Worm (Caenorhabditis elegans) whole organism, young adult: ENCODE results near the gene elo-9.

ENCODE experiments used
- B0019.2 ChIP-seq: fragments of 200-800 bp; sonication (Bioruptor generic); conservative IDR thresholded peaks from 2 replicates; pipeline ENCODE4 v1.3.6; 2022; ENCODE audit warnings: missing genetic modification reagents, missing genetic modification characterization, missing compliant biosample characterization
- D2030.7 ChIP-seq: fragments of 200-800 bp; sonication (Bioruptor generic); IDR thresholded peaks from 2 replicates; pipeline ENCODE4 v1.3.6; 2022; ENCODE audit warnings: missing genetic modification reagents, missing genetic modification characterization, missing compliant biosample characterization
- F33H1.4 ChIP-seq: fragments of 200-800 bp; sonication (Bioruptor generic); IDR thresholded peaks from 2 replicates; pipeline ENCODE4 v1.3.6; 2022; ENCODE audit warnings: missing genetic modification reagents, missing genetic modification characterization, missing compliant biosample characterization
- F39B2.1 ChIP-seq: fragments of 200-800 bp; sonication (Bioruptor generic); IDR thresholded peaks from 2 replicates; pipeline ENCODE4 v1.3.6; 2022; ENCODE audit warnings: missing genetic modification reagents, missing genetic modification characterization, missing compliant biosample characterization
- T26A5.8 ChIP-seq: sonication (generic microtip); optimal IDR thresholded peaks from 2 replicates; lab custom pipeline; 2016; ENCODE audit warnings: missing genetic modification characterization, missing compliant biosample characterization
- Y53F4B.3 ChIP-seq: fragments of 200-800 bp; sonication (Bioruptor generic); IDR thresholded peaks from 2 replicates; pipeline ENCODE4 v1.3.6; 2022; ENCODE audit warnings: missing genetic modification reagents, missing genetic modification characterization, missing compliant biosample characterization
- Y67H2A.10 ChIP-seq: fragments of 200-800 bp; sonication (Bioruptor generic); conservative IDR thresholded peaks from 2 replicates; pipeline ENCODE4 v1.3.6; 2022; ENCODE audit warnings: missing genetic modification reagents, missing genetic modification characterization, missing compliant biosample characterization
- Y79H2A.3 ChIP-seq: fragments of 200-800 bp; sonication (Bioruptor generic); conservative IDR thresholded peaks from 2 replicates; pipeline ENCODE4 v1.3.6; 2022; ENCODE audit warnings: missing genetic modification reagents, missing genetic modification characterization, missing compliant biosample characterization
- ZK185.1 ChIP-seq: sonication (generic microtip); optimal IDR thresholded peaks from 2 replicates; lab custom pipeline; 2016; ENCODE audit warnings: mild to moderate bottlenecking, missing genetic modification characterization, missing compliant biosample characterization; ENCODE audit not compliant: poor library complexity, severe bottlenecking
- akir-1 ChIP-seq: fragments of 200-800 bp; sonication (Bioruptor generic); optimal IDR thresholded peaks from 2 replicates; lab custom pipeline; 2018; ENCODE audit warnings: mild to moderate bottlenecking, missing genetic modification characterization, moderate library complexity, missing compliant biosample characterization
- aptf-2 ChIP-seq: fragments of 200-800 bp; sonication (Bioruptor generic); conservative IDR thresholded peaks from 2 replicates; pipeline ENCODE4 v1.3.6; 2022; ENCODE audit warnings: missing genetic modification reagents, missing genetic modification characterization, missing compliant biosample characterization
- athp-1 ChIP-seq: sonication (generic microtip); optimal IDR thresholded peaks from 2 replicates; lab custom pipeline; 2017; ENCODE audit warnings: mild to moderate bottlenecking, missing genetic modification characterization, missing compliant biosample characterization
- attf-3 ChIP-seq: fragments of 200-800 bp; sonication (Bioruptor generic); conservative IDR thresholded peaks from 2 replicates; pipeline ENCODE4 v1.3.6; 2022; ENCODE audit warnings: missing genetic modification reagents, missing genetic modification characterization, missing compliant biosample characterization
- attf-6 ChIP-seq: fragments of 200-800 bp; sonication (Bioruptor generic); IDR thresholded peaks from 2 replicates; pipeline ENCODE4 v1.3.6; 2022; ENCODE audit warnings: missing genetic modification reagents, missing genetic modification characterization, missing compliant biosample characterization
- cebp-2 ChIP-seq: fragments of 200-800 bp; sonication (Bioruptor generic); IDR thresholded peaks from 2 replicates; pipeline ENCODE4 v1.3.6; 2022; ENCODE audit warnings: missing genetic modification characterization, missing compliant biosample characterization
- ceh-100 ChIP-seq: fragments of 200-800 bp; sonication (Bioruptor generic); IDR thresholded peaks from 2 replicates; pipeline ENCODE4 v1.3.6; 2022; ENCODE audit warnings: missing genetic modification reagents, missing genetic modification characterization, missing compliant biosample characterization
- ceh-91 ChIP-seq: fragments of 200-800 bp; sonication (Bioruptor generic); IDR thresholded peaks from 2 replicates; pipeline ENCODE4 v1.3.6; 2022; ENCODE audit warnings: missing genetic modification reagents, missing genetic modification characterization, missing compliant biosample characterization
- dpl-1 ChIP-seq: fragments of 150-350 bp; optimal IDR thresholded peaks from 2 replicates; lab custom pipeline; 2014; ENCODE audit warnings: missing biosample characterization, missing genetic modification reagents, missing genetic modification characterization
- egl-44 ChIP-seq: fragments of 200-800 bp; sonication (Bioruptor generic); IDR thresholded peaks from 2 replicates; pipeline ENCODE4 v1.3.6; 2022; ENCODE audit warnings: missing genetic modification reagents, missing genetic modification characterization, missing compliant biosample characterization
- egrh-3 ChIP-seq: fragments of 200-800 bp; sonication (Bioruptor generic); IDR thresholded peaks from 2 replicates; pipeline ENCODE4 v1.3.6; 2022; ENCODE audit warnings: missing genetic modification reagents, missing genetic modification characterization, missing compliant biosample characterization
- hlh-12 ChIP-seq: sonication (generic microtip); optimal IDR thresholded peaks from 2 replicates; lab custom pipeline; 2016; ENCODE audit warnings: missing genetic modification characterization, missing compliant biosample characterization
- hmg-1.2 ChIP-seq: fragments of 200-800 bp; sonication (Bioruptor generic); IDR thresholded peaks from 2 replicates; pipeline ENCODE4 v1.3.6; 2022; ENCODE audit warnings: missing genetic modification reagents, missing genetic modification characterization, missing compliant biosample characterization
- hmg-20 ChIP-seq: fragments of 200-800 bp; sonication (Bioruptor generic); IDR thresholded peaks from 2 replicates; pipeline ENCODE4 v1.3.6; 2022; ENCODE audit warnings: missing genetic modification reagents, missing genetic modification characterization, missing compliant biosample characterization
- let-607 ChIP-seq, 2 experiments: fragments of 200-800 bp in 1 of 2; sonication (Bioruptor generic) in 1 of 2; sonication (generic microtip) in 1 of 2; optimal IDR thresholded peaks; 2 replicates each; lab custom pipeline; 2016 to 2018; ENCODE audit warnings: mild to moderate bottlenecking in 2 of 2, missing compliant biosample characterization in 2 of 2, missing genetic modification characterization in 2 of 2, moderate library complexity in 2 of 2, missing genotype in 1 of 2
- lin-26 ChIP-seq: fragments of 200-800 bp; sonication (Bioruptor generic); IDR thresholded peaks from 2 replicates; pipeline ENCODE4 v1.3.6; 2022; ENCODE audit warnings: missing genetic modification reagents, missing genetic modification characterization, missing compliant biosample characterization
- lin-40 ChIP-seq: sonication (generic microtip); optimal IDR thresholded peaks from 2 replicates; lab custom pipeline; 2016; ENCODE audit warnings: missing genetic modification characterization, mild to moderate bottlenecking, missing compliant biosample characterization, missing genotype, missing genetic modification reagents
- lsy-27 ChIP-seq: sonication (generic microtip); optimal IDR thresholded peaks from 2 replicates; lab custom pipeline; 2017; ENCODE audit warnings: missing genetic modification characterization, mild to moderate bottlenecking, missing compliant biosample characterization, antibody characterized with exemption, missing genotype, borderline replicate concordance; ENCODE audit not compliant: insufficient read depth
- madf-3 ChIP-seq: fragments of 200-800 bp; sonication (Bioruptor generic); IDR thresholded peaks from 2 replicates; pipeline ENCODE4 v1.3.6; 2022; ENCODE audit warnings: missing genetic modification reagents, missing genetic modification characterization, missing compliant biosample characterization
- madf-6 ChIP-seq: fragments of 200-800 bp; sonication (Bioruptor generic); IDR thresholded peaks from 2 replicates; pipeline ENCODE4 v1.3.6; 2022; ENCODE audit warnings: missing genetic modification reagents, missing genetic modification characterization, missing compliant biosample characterization
- mcd-1 ChIP-seq: fragments of 200-800 bp; sonication (Bioruptor generic); IDR thresholded peaks from 2 replicates; pipeline ENCODE4 v1.3.6; 2022; ENCODE audit warnings: missing genetic modification reagents, missing genetic modification characterization, missing compliant biosample characterization
- snpc-1.3 ChIP-seq: sonication (generic microtip); optimal IDR thresholded peaks from 2 replicates; lab custom pipeline; 2017; ENCODE audit warnings: missing genetic modification characterization, mild to moderate bottlenecking, missing compliant biosample characterization, antibody characterized with exemption, moderate library complexity, missing genotype, missing genetic modification reagents; ENCODE audit not compliant: insufficient read depth
- snpc-4 ChIP-seq, 5 experiments: fragments of 150-350 bp in 1 of 5; sonication (generic microtip) in 4 of 5; optimal IDR thresholded peaks; 2 replicates each; lab custom pipeline; 2014 to 2018; ENCODE audit warnings: missing genetic modification characterization in 5 of 5, missing biosample characterization in 3 of 5, antibody characterized with exemption in 2 of 5, mild to moderate bottlenecking in 2 of 5, missing compliant biosample characterization in 2 of 5, missing genotype in 2 of 5, moderate library complexity in 2 of 5, missing genetic modification reagents in 1 of 5
- unc-130 ChIP-seq: sonication (generic microtip); optimal IDR thresholded peaks from 2 replicates; lab custom pipeline; 2016; ENCODE audit warnings: missing genetic modification reagents, missing genetic modification characterization, missing compliant biosample characterization
- zfh-2 ChIP-seq: fragments of 200-800 bp; sonication (Bioruptor generic); conservative IDR thresholded peaks from 2 replicates; pipeline ENCODE4 v1.3.6; 2022; ENCODE audit warnings: missing genetic modification reagents, missing genetic modification characterization, missing compliant biosample characterization
- zim-3 ChIP-seq: sonication (generic microtip); optimal IDR thresholded peaks from 2 replicates; lab custom pipeline; 2017; ENCODE audit warnings: mild to moderate bottlenecking, missing genetic modification characterization, moderate library complexity, missing compliant biosample characterization
- ztf-18 ChIP-seq: sonication (generic microtip); optimal IDR thresholded peaks from 2 replicates; lab custom pipeline; 2016; ENCODE audit warnings: missing genotype, mild to moderate bottlenecking, missing genetic modification characterization, missing compliant biosample characterization
- ztf-22 ChIP-seq: fragments of 200-800 bp; sonication (Bioruptor generic); optimal IDR thresholded peaks from 2 replicates; lab custom pipeline; 2018; ENCODE audit warnings: mild to moderate bottlenecking, missing genetic modification characterization, moderate library complexity, missing compliant biosample characterization
- ztf-28 ChIP-seq: fragments of 200-800 bp; sonication (Bioruptor generic); IDR thresholded peaks from 2 replicates; pipeline ENCODE4 v1.3.6; 2022; ENCODE audit warnings: missing genetic modification reagents, missing genetic modification characterization, missing compliant biosample characterization

elo-9 gene

ce11 chrII:15010366-15011235, 46.7 kb upstream of the elo-9 start, which contains the start of the genes Y53F4B.9 and Y53F4B.11 (continued):
- TF ChIP-seq mcd-1: peak; percentile 98
- TF ChIP-seq ZK185.1 (tag; lab: Kevin White, UChicago): no peak
- TF ChIP-seq B0019.2: peak; percentile 95
- TF ChIP-seq attf-6 (GFP tag; lab: Robert Waterston, UW): peak; percentile 81
- no peak for TF ChIP-seq hlh-12 (tag; lab: Kevin White, UChicago)
- no peak for TF ChIP-seq Y53F4B.3
- TF ChIP-seq ztf-22 (GFP tag; lab: Kevin White, UChicago): no peak
- TF ChIP-seq snpc-4 (GFP tag; optimal IDR thresholded peaks at IDR 0.05; lab: Kevin White, UChicago): peak; percentile 53
- peak; percentile 66 to 86 (median 82) for TF ChIP-seq snpc-4 (tag; optimal IDR thresholded peaks at IDR 0.05; lab: Kevin White, UChicago)
- peak; percentile 52 for TF ChIP-seq lin-40 (tag; lab: Kevin White, UChicago)
- TF ChIP-seq Y79H2A.3 (GFP tag; lab: Robert Waterston, UW): 0 out of 2 replicates have a peak, but pooled peaks have one; percentile 13
- peak; percentile 99 for TF ChIP-seq madf-6
- peak; percentile 72 for TF ChIP-seq hmg-1.2 (GFP tag; lab: Robert Waterston, UW)
- TF ChIP-seq zfh-2 (GFP tag; lab: Robert Waterston, UW): peak; percentile 66; the same call in 1 of the 2 replicates
- TF ChIP-seq D2030.7 (GFP tag; lab: Robert Waterston, UW): peak; percentile 99
- TF ChIP-seq akir-1 (GFP tag; lab: Kevin White, UChicago): no peak
- TF ChIP-seq ztf-18 (tag; lab: Kevin White, UChicago): no peak
- TF ChIP-seq madf-3 (GFP tag; lab: Robert Waterston, UW): peak; percentile 94
- TF ChIP-seq attf-3: peak; percentile 82

ce11 chrII:15008481-15009057, 44.7 kb upstream of the elo-9 start:
- TF ChIP-seq Y67H2A.10 (GFP tag; lab: Robert Waterston, UW): no peak
- TF ChIP-seq lin-26 (GFP tag; lab: Robert Waterston, UW): 0 out of 2 replicates have a peak, but pooled peaks have one; percentile 21
- TF ChIP-seq zfh-2 (GFP tag; lab: Robert Waterston, UW): peak; percentile 34; the same call in 1 of the 2 replicates
- TF ChIP-seq egrh-3 (GFP tag; lab: Robert Waterston, UW): peak; percentile 18; the same call in 1 of the 2 replicates
- TF ChIP-seq, all 124 proteins: peak for 3

ce11 chrII:15005118-15005517, 41.2 kb upstream of the elo-9 start:
- TF ChIP-seq let-607 (tag; optimal IDR thresholded peaks at IDR 0.05; lab: Kevin White, UChicago) (no peak), athp-1 (tag; lab: Kevin White, UChicago) (no peak), zfh-2 (GFP tag; lab: Robert Waterston, UW) (peak; percentile 82), lsy-27 (tag; lab: Kevin White, UChicago) (no peak), egrh-3 (GFP tag; lab: Robert Waterston, UW) (peak; percentile 27; the same call in 1 of the 2 replicates), cebp-2 (0 out of 2 replicates have a peak, but pooled peaks have one; percentile 23), ztf-28 (GFP tag; lab: Robert Waterston, UW) (0 out of 2 replicates have a peak, but pooled peaks have one; percentile 48)

- peak; percentile 70 for TF ChIP-seq mcd-1
- TF ChIP-seq dpl-1 (GFP tag; lab: Kevin White, UChicago): no peak
- no peak for TF ChIP-seq snpc-1.3 (tag; lab: Kevin White, UChicago)
- TF ChIP-seq unc-130 (GFP tag; lab: Kevin White, UChicago): peak; percentile 78
- peak; percentile 64 for TF ChIP-seq F33H1.4 (GFP tag; lab: Robert Waterston, UW)
- TF ChIP-seq T26A5.8: no peak
- no peak; the same call in 1 of the 2 replicates for TF ChIP-seq egl-44 (GFP tag; lab: Robert Waterston, UW)
- 0 out of 2 replicates have a peak, but pooled peaks have one; percentile 15 for TF ChIP-seq aptf-2 (GFP tag; lab: Robert Waterston, UW)
- no peak for TF ChIP-seq hmg-20
- no peak for TF ChIP-seq akir-1 (GFP tag; lab: Kevin White, UChicago)
- peak; percentile 44 for TF ChIP-seq zim-3
- peak; percentile 79 for TF ChIP-seq ceh-91 (GFP tag; lab: Robert Waterston, UW)
- peak; percentile 44 for TF ChIP-seq ceh-100 (GFP tag; lab: Robert Waterston, UW)
- peak; percentile 84; the same call in 1 of the 2 replicates for TF ChIP-seq F39B2.1 (GFP tag; lab: Robert Waterston, UW)
Observed at ce11 chrII:15004538-15004937, 40.6 kb upstream of the elo-9 start.
